Fruit fly (Drosophila melanogaster): Measurements from ENCODE around the gene CG1265.
A peak's percentile ranks its signal among the peaks of the same experiment; 100 is the strongest.

CG1265 gene

dm6 chr3L:4286784-4287183, 32.2 kb downstream of the CG1265 start, which contains the start of gene TfIIEbeta (continued):
- TF ChIP-seq aop (GFP tag; IDR thresholded peaks at IDR 0.05), result no peak
- TF ChIP-seq CG11247 (GFP tag; IDR thresholded peaks at IDR 0.05), result no peak
- TF ChIP-seq CG4424 (GFP tag; optimal IDR thresholded peaks at IDR 0.05), result peak; percentile 50
- TF ChIP-seq caup (GFP tag; optimal IDR thresholded peaks at IDR 0.05; ENCODE audit: severe bottlenecking), result peak; percentile 2
- TF ChIP-seq crol (GFP tag; IDR thresholded peaks at IDR 0.05), result no peak
- no peak for TF ChIP-seq wdn (GFP tag; IDR thresholded peaks at IDR 0.05)
- TF ChIP-seq CG17328 (GFP tag; IDR thresholded peaks at IDR 0.05), result no peak
- no peak for TF ChIP-seq tx (GFP tag; optimal IDR thresholded peaks at IDR 0.05)
- TF ChIP-seq CG7839 (tag; optimal IDR thresholded peaks at IDR 0.05), result peak; percentile 46
- TF ChIP-seq CG8944 (GFP tag; optimal IDR thresholded peaks at IDR 0.05), result no peak
- no peak for TF ChIP-seq CG9817 (tag; optimal IDR thresholded peaks at IDR 0.05)
- TF ChIP-seq CG34224 (GFP tag; IDR thresholded peaks at IDR 0.05; ENCODE audit: partially characterized antibody), result no peak
- TF ChIP-seq Tbp (GFP tag; optimal IDR thresholded peaks at IDR 0.05), result no peak
- TF ChIP-seq ftz-f1 (GFP tag; optimal IDR thresholded peaks at IDR 0.05), result no peak
- no peak for TF ChIP-seq z (GFP tag; IDR thresholded peaks at IDR 0.05)
- no peak for TF ChIP-seq Antp (GFP tag; optimal IDR thresholded peaks at IDR 0.05)
- TF ChIP-seq pho (GFP tag; optimal IDR thresholded peaks at IDR 0.05), result no peak
- peak; percentile 41 for TF ChIP-seq MESR4 (GFP tag; optimal IDR thresholded peaks at IDR 0.05)
- 0 out of 2 replicates have a peak, but pooled peaks have one; percentile 30 for TF ChIP-seq Rfx (GFP tag; IDR thresholded peaks at IDR 0.05)
- TF ChIP-seq CG15696 (tag; optimal IDR thresholded peaks at IDR 0.05), result no peak
- no peak for TF ChIP-seq hb (GFP tag; IDR thresholded peaks at IDR 0.05; ENCODE audit: partially characterized antibody)
- TF ChIP-seq CkIIα-i1 (GFP tag; IDR thresholded peaks at IDR 0.05), result no peak
- no peak for TF ChIP-seq CG3407 (GFP tag; optimal IDR thresholded peaks at IDR 0.05)
- TF ChIP-seq ATbp (GFP tag; optimal IDR thresholded peaks at IDR 0.05), result no peak
- TF ChIP-seq eve (GFP tag; optimal IDR thresholded peaks at IDR 0.05), result no peak
- no peak for TF ChIP-seq fd3F (GFP tag; optimal IDR thresholded peaks at IDR 0.05)
- TF ChIP-seq Hmr (GFP tag; optimal IDR thresholded peaks at IDR 0.05), result no peak
- no peak for TF ChIP-seq Hey (tag; optimal IDR thresholded peaks at IDR 0.05)
- TF ChIP-seq hbn (GFP tag; IDR thresholded peaks at IDR 0.05; ENCODE audit: partially characterized antibody), result no peak
- TF ChIP-seq Drgx (GFP tag; IDR thresholded peaks at IDR 0.05), result no peak; the same call in 1 of the 2 replicates
- TF ChIP-seq BtbVII (GFP tag; optimal IDR thresholded peaks at IDR 0.05), result peak; percentile 12
- TF ChIP-seq Deaf1 (tag; optimal IDR thresholded peaks at IDR 0.05), result no peak
- no peak for TF ChIP-seq ac (GFP tag; optimal IDR thresholded peaks at IDR 0.05)
- TF ChIP-seq sens (GFP tag), result peak; percentile 64
- TF ChIP-seq CG17385 (GFP tag; optimal IDR thresholded peaks at IDR 0.05), result no peak
- 0 out of 2 replicates have a peak, but pooled peaks have one; percentile 9 for TF ChIP-seq CG3847 (GFP tag; IDR thresholded peaks at IDR 0.05)
- TF ChIP-seq bbx (GFP tag; IDR thresholded peaks at IDR 0.05; ENCODE audit: partially characterized antibody), result no peak
- no peak for TF ChIP-seq org-1 (GFP tag; optimal IDR thresholded peaks at IDR 0.05)
- TF ChIP-seq Oaz (GFP tag; IDR thresholded peaks at IDR 0.05), result no peak
- TF ChIP-seq da (GFP tag; optimal IDR thresholded peaks at IDR 0.05), result no peak
- no peak for TF ChIP-seq CG6765 (GFP tag; optimal IDR thresholded peaks at IDR 0.05)
- no peak for TF ChIP-seq ab (GFP tag; optimal IDR thresholded peaks at IDR 0.05)
- no peak for TF ChIP-seq Hr39 (optimal IDR thresholded peaks at IDR 0.05)
- TF ChIP-seq CG4617 (GFP tag; optimal IDR thresholded peaks at IDR 0.05; ENCODE audit: borderline replicate concordance), result peak; percentile 6
- TF ChIP-seq Dref (GFP tag; IDR thresholded peaks at IDR 0.05), result no peak
- no peak for TF ChIP-seq br (optimal IDR thresholded peaks at IDR 0.05)
- no peak for TF ChIP-seq Sox102F (GFP tag; optimal IDR thresholded peaks at IDR 0.05)
- TF ChIP-seq prd (optimal IDR thresholded peaks at IDR 0.05), result no peak
- TF ChIP-seq prd (GFP tag; IDR thresholded peaks at IDR 0.05), result peak; percentile 18; the same call in 1 of the 3 replicates
- no peak for TF ChIP-seq CG10147 (GFP tag; optimal IDR thresholded peaks at IDR 0.05)
- no peak for TF ChIP-seq corto (GFP tag; optimal IDR thresholded peaks at IDR 0.05)
- peak; percentile 23 for TF ChIP-seq ind (GFP tag; optimal IDR thresholded peaks at IDR 0.05)
- TF ChIP-seq CG31224 (GFP tag; IDR thresholded peaks at IDR 0.05), result no peak
